Worm (Caenorhabditis elegans): Measurements from ENCODE around the gene arl-8.

DNA sequence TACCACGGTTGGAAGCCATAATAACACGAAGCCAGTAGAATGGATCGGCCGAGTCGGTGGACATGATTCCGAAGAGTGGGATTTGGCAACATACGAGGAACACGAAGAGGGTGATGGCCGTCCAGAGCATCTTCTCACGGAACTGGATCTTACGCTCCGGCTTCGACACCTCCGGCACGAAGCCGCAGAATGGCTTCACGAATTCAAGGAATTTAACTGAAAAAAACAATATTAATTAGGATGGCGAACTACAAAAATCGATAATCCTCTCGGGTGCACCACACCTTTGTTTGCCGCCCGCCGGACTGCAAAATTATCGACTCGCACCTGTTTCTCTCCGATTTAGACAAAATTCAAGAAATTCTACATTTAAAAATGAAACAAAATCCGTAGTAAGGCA, 26.3 kb downstream of the arl-8 start:
- no peak for TF ChIP-seq ztf-16 (tag; optimal IDR thresholded peaks at IDR 0.05)
- no peak for TF ChIP-seq nfya-1 (tag; optimal IDR thresholded peaks at IDR 0.05)
- no peak for TF ChIP-seq pha-4 (tag; optimal IDR thresholded peaks at IDR 0.05)
- no peak for TF ChIP-seq dmd-4 (tag; optimal IDR thresholded peaks at IDR 0.05; ENCODE audit: borderline replicate concordance)
- no peak for TF ChIP-seq fkh-10 (GFP tag; optimal IDR thresholded peaks at IDR 0.05)
- TF ChIP-seq ama-1 (optimal IDR thresholded peaks at IDR 0.05) = no peak
- no peak for TF ChIP-seq ceh-48 (tag; optimal IDR thresholded peaks at IDR 0.05)
- no peak for TF ChIP-seq unc-55 (GFP tag; optimal IDR thresholded peaks at IDR 0.05)
- no peak for TF ChIP-seq tbx-2 (tag; optimal IDR thresholded peaks at IDR 0.05)
- TF ChIP-seq ceh-18 (tag; optimal IDR thresholded peaks at IDR 0.05) = no peak
- TF ChIP-seq npax-4 (tag; optimal IDR thresholded peaks at IDR 0.05) = no peak
- no peak for TF ChIP-seq hlh-30 (tag; optimal IDR thresholded peaks at IDR 0.05; ENCODE audit: insufficient read depth)
- no peak for TF ChIP-seq ceh-14 (tag; optimal IDR thresholded peaks at IDR 0.05)
- no peak for TF ChIP-seq dve-1 (tag; optimal IDR thresholded peaks at IDR 0.05)

Measured in whole organism, late embryonic.